Fruit fly (Drosophila melanogaster): ENCODE results near the gene CG2938.
A peak's percentile ranks its signal among the peaks of the same experiment; 100 is the strongest.
"Not testable (repeated sequence)": the region's sequence is repeated elsewhere in the genome, so short reads cannot be mapped to it uniquely, and the experiment has no call there.

The CG2938 gene

DNA sequence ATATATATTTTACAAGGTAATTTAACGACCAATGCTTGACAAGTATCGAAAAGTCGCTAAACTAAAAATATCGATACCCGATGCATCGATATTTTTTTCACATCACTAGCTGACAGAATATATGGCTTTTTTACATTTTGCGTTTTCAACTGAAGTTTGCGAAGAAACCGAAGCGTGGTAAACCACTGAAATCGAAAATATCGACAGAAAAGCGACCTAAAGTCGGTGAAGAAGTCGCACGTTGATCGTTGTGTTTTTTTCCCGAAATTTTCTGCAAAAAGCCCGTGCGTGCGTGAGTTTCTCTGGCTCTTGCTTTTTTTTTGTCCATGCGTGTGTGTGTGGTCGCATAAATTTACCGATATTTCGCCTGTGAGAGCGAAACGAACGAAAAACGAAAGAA lies 12.6 kb upstream of the CG2938 start, which contains the start of gene Vap33:
TSS of gene Vap33 (plus strand) at position 87 of the 400 bp plus-strand sequence.
- TF ChIP-seq Clk (GFP tag; optimal IDR thresholded peaks at IDR 0.05), result no peak
- no peak for TF ChIP-seq CG12768 (GFP tag; optimal IDR thresholded peaks at IDR 0.05)
- TF ChIP-seq pad (GFP tag; optimal IDR thresholded peaks at IDR 0.05), result no peak
- no peak for TF ChIP-seq bab1 (GFP tag; optimal IDR thresholded peaks at IDR 0.05)
- no peak for TF ChIP-seq CG7101 (tag; optimal IDR thresholded peaks at IDR 0.05)
- no peak for TF ChIP-seq cnc (optimal IDR thresholded peaks at IDR 0.05)
- no peak for TF ChIP-seq CG7045 (GFP tag; optimal IDR thresholded peaks at IDR 0.05)
- TF ChIP-seq tj (GFP tag; optimal IDR thresholded peaks at IDR 0.05), result no peak
- no peak for TF ChIP-seq kay (GFP tag; ENCODE audit: borderline replicate concordance)
- no peak for TF ChIP-seq CG5204 (GFP tag; optimal IDR thresholded peaks at IDR 0.05)
- no peak for TF ChIP-seq cic (GFP tag; optimal IDR thresholded peaks at IDR 0.05)
- no peak for TF ChIP-seq ovo (GFP tag; optimal IDR thresholded peaks at IDR 0.05)
- TF ChIP-seq CG14711 (tag; optimal IDR thresholded peaks at IDR 0.05), result no peak
- TF ChIP-seq Hr96 (GFP tag; optimal IDR thresholded peaks at IDR 0.05), result no peak
- TF ChIP-seq Mnt (GFP tag; optimal IDR thresholded peaks at IDR 0.05), result no peak
- no peak for TF ChIP-seq toe (GFP tag; optimal IDR thresholded peaks at IDR 0.05)
- TF ChIP-seq CG33017 (tag; optimal IDR thresholded peaks at IDR 0.05), result no peak
- TF ChIP-seq CG11617 (GFP tag; optimal IDR thresholded peaks at IDR 0.05), result no peak
- no peak for TF ChIP-seq Crg-1 (GFP tag; optimal IDR thresholded peaks at IDR 0.05)
- TF ChIP-seq CG1620 (GFP tag; optimal IDR thresholded peaks at IDR 0.05), result no peak

DNA sequence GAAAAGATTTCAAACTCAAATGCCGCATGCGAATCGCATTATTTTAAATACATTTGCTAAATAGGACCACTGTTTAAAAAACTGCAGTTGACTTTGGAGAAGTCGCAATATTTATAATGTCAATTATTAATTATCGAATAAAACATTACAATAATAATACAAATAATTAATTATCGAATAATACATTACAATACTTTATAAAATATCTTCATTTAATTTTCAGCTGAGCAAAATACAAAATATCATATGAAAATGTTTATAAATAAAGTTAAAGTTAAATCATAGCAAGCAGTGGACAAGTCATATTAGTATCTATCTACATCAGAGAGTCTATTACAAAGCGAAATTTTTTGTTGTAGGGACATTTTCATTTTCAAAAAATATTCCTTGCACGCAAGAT lies 8.5 kb upstream of the CG2938 start, which contains the start of gene Gem4c:
TSS of gene Gem4c (plus strand) at position 301 of the 400 bp plus-strand sequence.
- TF ChIP-seq Mnt, CG5204, pad (GFP tag; optimal IDR thresholded peaks at IDR 0.05): not testable (repeated sequence)

DNA sequence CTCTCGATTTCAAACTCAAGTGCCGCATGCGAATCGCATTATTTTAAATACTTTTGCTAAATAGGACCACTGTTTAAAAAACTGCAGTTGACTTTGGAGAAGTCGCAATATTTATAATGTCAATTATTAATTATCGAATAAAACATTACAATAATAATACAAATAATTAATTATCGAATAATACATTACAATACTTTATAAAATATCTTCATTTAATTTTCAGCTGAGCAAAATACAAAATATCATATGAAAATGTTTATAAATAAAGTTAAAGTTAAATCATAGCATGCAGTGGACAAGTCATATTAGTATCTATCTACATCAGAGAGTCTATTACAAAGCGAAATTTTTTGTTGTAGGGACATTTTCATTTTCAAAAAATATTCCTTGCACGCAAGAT lies 4.3 kb upstream of the CG2938 start, which contains the start of gene Gem4b:
TSS of gene Gem4b (plus strand) at position 301 of the 400 bp plus-strand sequence.
- TF ChIP-seq cic, ovo, Hr96 (GFP tag; optimal IDR thresholded peaks at IDR 0.05): not testable (repeated sequence)

DNA sequence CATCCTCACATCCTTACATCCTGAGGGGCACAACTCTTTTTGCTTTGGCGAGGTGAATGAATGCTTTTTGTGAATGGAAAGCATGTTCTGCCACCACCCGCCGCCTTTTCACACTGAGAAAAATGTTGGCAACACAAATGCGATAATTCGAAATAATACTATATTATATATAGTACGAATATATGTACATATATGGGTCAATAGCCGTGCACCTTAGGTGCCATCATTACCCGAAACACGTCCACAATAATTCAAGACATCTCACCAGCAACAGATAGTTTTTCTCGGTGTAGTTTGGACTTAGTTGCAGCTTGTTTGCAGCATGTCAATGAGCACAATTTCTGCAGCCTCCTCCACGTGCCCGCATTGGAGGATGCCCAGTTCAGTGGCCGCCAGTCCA lies 4.6 kb downstream of the CG2938 start:
- TF ChIP-seq CG11617 (GFP tag; optimal IDR thresholded peaks at IDR 0.05) (no peak), kay (GFP tag; ENCODE audit: borderline replicate concordance) (peak; percentile 4), CG7045 (GFP tag; optimal IDR thresholded peaks at IDR 0.05) (peak; percentile 14), bab1 (GFP tag; optimal IDR thresholded peaks at IDR 0.05) (no peak), tj (GFP tag; optimal IDR thresholded peaks at IDR 0.05) (no peak), toe (GFP tag; optimal IDR thresholded peaks at IDR 0.05) (no peak), CG33017 (tag; optimal IDR thresholded peaks at IDR 0.05) (peak; percentile 16)

DNA sequence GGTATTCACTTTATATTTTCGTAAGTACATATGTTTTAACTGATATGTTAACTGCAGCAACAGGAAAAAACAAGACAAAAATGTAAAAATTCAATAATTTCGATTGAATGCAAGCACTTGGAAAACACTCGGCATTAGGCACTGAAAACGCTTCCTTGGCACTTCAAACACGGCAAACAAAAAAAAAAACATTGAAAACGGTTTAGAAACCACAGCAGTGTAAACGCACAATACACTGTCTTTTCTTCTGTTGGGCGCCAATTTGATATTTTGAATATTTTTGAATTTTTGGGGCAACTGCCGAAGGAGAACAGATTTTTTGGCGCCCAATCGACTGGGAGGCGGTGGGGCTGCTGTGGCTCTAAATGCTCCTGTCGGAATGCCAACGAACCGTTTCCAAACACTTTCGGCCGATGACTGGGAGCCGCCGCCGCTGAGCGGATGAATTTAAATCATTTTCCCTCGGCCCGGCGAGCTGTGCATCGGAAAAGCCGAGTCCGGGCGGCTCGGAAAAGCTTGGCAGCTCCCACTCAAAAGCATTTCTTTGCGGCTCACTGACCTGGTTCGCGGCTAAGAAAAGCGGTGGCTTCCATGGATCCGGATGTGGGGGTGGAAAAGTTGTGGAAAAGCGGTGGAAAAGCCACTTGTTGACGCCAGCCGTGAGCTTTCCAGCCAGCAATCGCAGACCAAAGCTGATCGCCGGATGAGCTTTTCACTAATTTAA lies 5.6 kb downstream of the CG2938 start, which contains the start of gene CG42541:
TSS of gene CG42541 (minus strand) at position 51 of the 724 bp plus-strand sequence.
- TF ChIP-seq kay (GFP tag; ENCODE audit: borderline replicate concordance) (no peak), Clk (GFP tag; optimal IDR thresholded peaks at IDR 0.05) (no peak), ovo (GFP tag; optimal IDR thresholded peaks at IDR 0.05) (no peak), CG7045 (GFP tag; optimal IDR thresholded peaks at IDR 0.05) (no peak), Mnt (GFP tag; optimal IDR thresholded peaks at IDR 0.05) (no peak), CG11617 (GFP tag; optimal IDR thresholded peaks at IDR 0.05) (no peak), CG5204 (GFP tag; optimal IDR thresholded peaks at IDR 0.05) (no peak), CG33017 (tag; optimal IDR thresholded peaks at IDR 0.05) (no peak), Crg-1 (GFP tag; optimal IDR thresholded peaks at IDR 0.05) (no peak), CG7101 (tag; optimal IDR thresholded peaks at IDR 0.05) (no peak), CG12768 (GFP tag; optimal IDR thresholded peaks at IDR 0.05) (no peak)

DNA sequence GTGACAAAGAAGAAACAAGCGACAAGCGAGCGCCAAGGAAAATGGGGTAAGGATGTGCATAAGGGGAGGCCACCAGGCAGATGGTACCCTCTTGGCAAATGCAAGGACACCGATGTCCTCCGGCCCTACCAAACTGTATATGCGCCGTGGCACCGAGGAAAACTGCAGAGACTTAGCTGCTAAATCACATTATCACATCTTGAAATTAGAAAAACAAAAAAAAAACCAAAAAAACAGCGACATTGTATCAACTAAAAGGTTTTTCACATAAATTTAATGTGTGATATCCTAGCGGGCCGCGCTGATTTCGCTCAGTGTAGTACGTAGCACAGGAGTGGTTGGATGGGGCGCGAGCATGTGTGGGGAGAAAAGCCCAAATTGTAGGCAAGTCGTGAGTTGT lies 7.7 kb downstream of the CG2938 start:
- TF ChIP-seq CG5204 (GFP tag; optimal IDR thresholded peaks at IDR 0.05), result no peak
- no peak for TF ChIP-seq Hr96 (GFP tag; optimal IDR thresholded peaks at IDR 0.05)
- no peak for TF ChIP-seq CG7045 (GFP tag; optimal IDR thresholded peaks at IDR 0.05)
- TF ChIP-seq CG33017 (tag; optimal IDR thresholded peaks at IDR 0.05), result no peak
- TF ChIP-seq Clk (GFP tag; optimal IDR thresholded peaks at IDR 0.05), result no peak
- no peak for TF ChIP-seq Crg-1 (GFP tag; optimal IDR thresholded peaks at IDR 0.05)
- TF ChIP-seq CG11617 (GFP tag; optimal IDR thresholded peaks at IDR 0.05), result no peak
- TF ChIP-seq ovo (GFP tag; optimal IDR thresholded peaks at IDR 0.05), result no peak
- no peak for TF ChIP-seq cnc (optimal IDR thresholded peaks at IDR 0.05)
- no peak for TF ChIP-seq tj (GFP tag; optimal IDR thresholded peaks at IDR 0.05)
- no peak for TF ChIP-seq pad (GFP tag; optimal IDR thresholded peaks at IDR 0.05)
- no peak for TF ChIP-seq CG12768 (GFP tag; optimal IDR thresholded peaks at IDR 0.05)
- TF ChIP-seq CG1620 (GFP tag; optimal IDR thresholded peaks at IDR 0.05), result no peak

DNA sequence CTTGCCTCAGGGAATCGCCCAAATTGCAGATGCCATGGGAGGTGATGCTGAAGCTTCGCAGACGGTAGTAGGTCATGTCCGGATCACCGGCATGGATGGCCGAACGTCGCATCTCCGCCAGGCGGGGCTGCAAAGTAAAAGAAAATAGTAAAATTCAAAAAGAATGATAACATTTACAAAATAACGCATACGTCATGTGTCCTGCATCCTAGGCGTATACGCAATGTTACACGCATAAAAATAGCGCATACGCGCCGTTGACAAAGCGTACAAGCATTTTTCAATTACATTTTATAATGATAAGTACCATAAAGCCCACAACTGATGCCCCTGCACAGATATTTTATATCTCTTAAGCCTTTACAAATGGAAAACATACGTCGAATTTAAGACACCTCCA lies 34.3 kb downstream of the CG2938 start:
- TF ChIP-seq cnc (optimal IDR thresholded peaks at IDR 0.05), result no peak
- no peak for TF ChIP-seq CG12768 (GFP tag; optimal IDR thresholded peaks at IDR 0.05)
- no peak for TF ChIP-seq CG5204 (GFP tag; optimal IDR thresholded peaks at IDR 0.05)
- no peak for TF ChIP-seq tj (GFP tag; optimal IDR thresholded peaks at IDR 0.05)
- no peak for TF ChIP-seq Clk (GFP tag; optimal IDR thresholded peaks at IDR 0.05)
- TF ChIP-seq CG14711 (tag; optimal IDR thresholded peaks at IDR 0.05), result no peak
